Worm (Caenorhabditis elegans) whole organism, L3 larva: ENCODE results near the gene F10A3.12.

Source experiments
- ceh-82 ChIP-seq: fragments of 150-350 bp; optimal IDR thresholded peaks from 2 replicates; lab custom pipeline; 2014; ENCODE audit warnings: missing biosample characterization, missing genetic modification characterization
- egl-5 ChIP-seq: fragments of 150-350 bp; optimal IDR thresholded peaks from 2 replicates; lab custom pipeline; 2017; ENCODE audit warnings: missing biosample characterization, missing genetic modification reagents, missing genetic modification characterization, inconsistent platforms
- skn-1 ChIP-seq: fragments of 150-350 bp; optimal IDR thresholded peaks from 2 replicates; lab custom pipeline; 2014; ENCODE audit warnings: missing biosample characterization, missing genetic modification characterization
- unc-39 ChIP-seq: sonication (generic microtip); optimal IDR thresholded peaks from 4 replicates; lab custom pipeline; 2017; ENCODE audit warnings: missing biosample characterization, missing genetic modification characterization
- zag-1 ChIP-seq: fragments of 150-350 bp; optimal IDR thresholded peaks from 2 replicates; lab custom pipeline; 2014; ENCODE audit warnings: missing biosample characterization, missing genetic modification characterization

DNA sequence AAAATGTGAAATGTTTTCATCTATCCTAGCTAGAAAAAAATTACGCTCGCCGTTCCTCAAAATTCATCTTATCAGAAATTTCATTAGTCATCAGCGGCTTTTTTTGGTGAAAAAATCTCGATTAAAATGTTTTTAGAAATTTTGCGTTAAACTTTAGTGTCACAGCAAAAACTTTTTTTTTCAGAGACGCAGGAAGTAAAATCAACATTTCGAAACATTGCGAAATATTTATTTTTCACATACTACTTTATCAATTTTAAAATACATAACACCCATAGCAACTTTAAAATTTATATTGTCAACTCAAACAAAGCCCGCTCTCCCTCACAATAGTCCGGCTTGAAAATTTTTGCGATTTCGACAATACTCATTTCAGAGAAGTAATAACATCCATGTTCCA is 31.6 kb upstream of the F10A3.12 start:
- TF ChIP-seq skn-1 (no peak), unc-39 (tag; lab: Kevin White, UChicago) (no peak), zag-1 (tag; lab: Kevin White, UChicago) (no peak), ceh-82 (tag; lab: Kevin White, UChicago) (no peak), egl-5 (tag; lab: Kevin White, UChicago) (no peak)
